Worm (Caenorhabditis elegans): Measurements from ENCODE around the gene F21C10.4.

DNA sequence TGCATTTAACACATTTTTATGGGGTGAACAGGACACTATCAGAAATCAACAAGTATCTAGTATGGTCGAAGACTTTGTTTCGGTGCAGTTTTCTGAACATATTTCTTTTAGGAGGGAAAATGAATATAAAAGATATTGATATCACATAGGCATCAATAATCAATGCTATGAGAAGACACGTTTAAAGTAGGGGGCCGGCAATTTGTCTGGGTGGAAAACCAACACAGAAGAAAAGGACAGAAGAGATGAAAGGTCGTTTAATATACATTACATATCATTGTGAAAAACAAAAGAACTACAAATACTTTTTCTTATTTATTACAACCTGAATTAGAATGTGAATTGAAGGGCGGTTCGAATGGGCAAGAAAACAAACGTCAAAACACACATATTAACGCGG lies 25.9 kb downstream of the F21C10.4 start:
- TF ChIP-seq arid-1 (GFP tag; conservative IDR thresholded peaks at IDR 0.05) = no peak
- TF ChIP-seq ceh-82 (tag; optimal IDR thresholded peaks at IDR 0.05) = no peak
- no peak for TF ChIP-seq R02D3.7 (tag; optimal IDR thresholded peaks at IDR 0.05)
- TF ChIP-seq nhr-237 (tag; optimal IDR thresholded peaks at IDR 0.05) = no peak
- TF ChIP-seq F37D6.2 (tag; optimal IDR thresholded peaks at IDR 0.05) = no peak
- TF ChIP-seq fos-1 (tag; optimal IDR thresholded peaks at IDR 0.05) = no peak
- no peak for TF ChIP-seq dmd-6 (GFP tag; IDR thresholded peaks at IDR 0.05)
- TF ChIP-seq nhr-76 (tag; optimal IDR thresholded peaks at IDR 0.05) = no peak
- TF ChIP-seq ZK337.2 (GFP tag; IDR thresholded peaks at IDR 0.05) = no peak
